Worm (Caenorhabditis elegans) whole organism, L4 larva: ENCODE data around the gene Y75B12B.11.
"Not testable (repeated sequence)": the region's sequence is repeated elsewhere in the genome, so short reads cannot be mapped to it uniquely, and the experiment has no call there.

ENCODE experiments used
- F49E8.2 ChIP-seq: sonication (generic microtip); optimal IDR thresholded peaks from 2 replicates; lab custom pipeline; 2016; ENCODE audit warnings: missing compliant biosample characterization, mild to moderate bottlenecking, missing genetic modification characterization, borderline replicate concordance
- T20F7.1 ChIP-seq: fragments of 200-800 bp; sonication (Bioruptor generic); optimal IDR thresholded peaks from 2 replicates; lab custom pipeline; 2018; ENCODE audit warnings: mild to moderate bottlenecking, missing genetic modification characterization, missing compliant biosample characterization
- T26A8.4 ChIP-seq: fragments of 200-800 bp; sonication (Bioruptor generic); IDR thresholded peaks from 2 replicates; pipeline ENCODE4 v1.3.6; 2022; ENCODE audit warnings: missing genetic modification characterization, missing compliant biosample characterization
- Y105C5A.15 ChIP-seq: fragments of 200-800 bp; sonication (Bioruptor generic); IDR thresholded peaks from 2 replicates; pipeline ENCODE4 v1.3.6; 2022; ENCODE audit warnings: missing genetic modification characterization, missing compliant biosample characterization
- Y48G9A.11 ChIP-seq: fragments of 200-800 bp; sonication (Bioruptor generic); IDR thresholded peaks from 2 replicates; pipeline ENCODE4 v1.3.6; 2022; ENCODE audit warnings: missing genetic modification reagents, missing genetic modification characterization, missing compliant biosample characterization
- Y5F2A.4 ChIP-seq: fragments of 200-800 bp; sonication (Bioruptor generic); optimal IDR thresholded peaks from 2 replicates; lab custom pipeline; 2018; ENCODE audit warnings: mild to moderate bottlenecking, missing genetic modification characterization, missing compliant biosample characterization
- Y75B8A.6 ChIP-seq: fragments of 200-800 bp; sonication (Bioruptor generic); IDR thresholded peaks from 2 replicates; pipeline ENCODE4 v1.3.6; 2022; ENCODE audit warnings: missing genetic modification reagents, missing genetic modification characterization, missing compliant biosample characterization
- ZK337.2 ChIP-seq: fragments of 200-800 bp; sonication (Bioruptor generic); IDR thresholded peaks from 2 replicates; pipeline ENCODE4 v1.3.6; 2022; ENCODE audit warnings: missing genetic modification reagents, missing genetic modification characterization, missing compliant biosample characterization
- ama-1 ChIP-seq: fragments of 150-350 bp; optimal IDR thresholded peaks from 2 replicates; lab custom pipeline; 2014; ENCODE audit warnings: inconsistent platforms, mixed read lengths
- attf-4 ChIP-seq: sonication (generic microtip); optimal IDR thresholded peaks from 3 replicates; lab custom pipeline; 2017; ENCODE audit warnings: missing biosample characterization, missing genetic modification characterization
- ceh-44 ChIP-seq: fragments of 200-800 bp; sonication (Bioruptor generic); IDR thresholded peaks from 2 replicates; pipeline ENCODE4 v1.3.6; 2022; ENCODE audit warnings: missing genetic modification reagents, missing genetic modification characterization, missing compliant biosample characterization
- ceh-82 ChIP-seq: sonication (generic microtip); optimal IDR thresholded peaks from 2 replicates; lab custom pipeline; 2017; ENCODE audit warnings: missing biosample characterization, missing genetic modification characterization
- daf-16 ChIP-seq, 3 experiments: sonication (generic microtip); optimal IDR thresholded peaks; 2 replicates each; lab custom pipeline; 2016 to 2017; ENCODE audit warnings: missing genetic modification characterization in 3 of 3, missing genetic modification reagents in 3 of 3, mild to moderate bottlenecking in 2 of 3, missing compliant biosample characterization in 2 of 3, missing biosample characterization in 1 of 3, moderate library complexity in 1 of 3
- daf-19 ChIP-seq: fragments of 200-800 bp; sonication (Bioruptor generic); conservative IDR thresholded peaks from 2 replicates; pipeline ENCODE4 v1.3.6; 2022; ENCODE audit warnings: missing genetic modification characterization, missing compliant biosample characterization
- dmd-6 ChIP-seq: fragments of 200-800 bp; sonication (Bioruptor generic); IDR thresholded peaks from 2 replicates; pipeline ENCODE4 v1.3.6; 2022; ENCODE audit warnings: missing genetic modification reagents, missing genetic modification characterization, missing compliant biosample characterization
- dpl-1 ChIP-seq: fragments of 150-350 bp; optimal IDR thresholded peaks from 2 replicates; lab custom pipeline; 2014; ENCODE audit warnings: missing biosample characterization, missing genetic modification reagents, missing genetic modification characterization
- dve-1 ChIP-seq: sonication (generic microtip); optimal IDR thresholded peaks from 2 replicates; lab custom pipeline; 2017; ENCODE audit warnings: antibody characterized with exemption, mild to moderate bottlenecking, missing genetic modification characterization, missing compliant biosample characterization; ENCODE audit not compliant: insufficient read depth
- gei-8 ChIP-seq: fragments of 200-800 bp; sonication (Bioruptor generic); optimal IDR thresholded peaks from 2 replicates; lab custom pipeline; 2018; ENCODE audit warnings: mild to moderate bottlenecking, missing genetic modification characterization, missing compliant biosample characterization
- hif-1 ChIP-seq, 2 experiments: sonication (generic microtip); optimal IDR thresholded peaks; 2 replicates each; lab custom pipeline; 2016 to 2017; ENCODE audit warnings: missing compliant biosample characterization in 2 of 2, missing genetic modification characterization in 2 of 2, missing genetic modification reagents in 2 of 2, missing genotype in 2 of 2, mild to moderate bottlenecking in 1 of 2
- hlh-30 ChIP-seq: sonication (generic microtip); optimal IDR thresholded peaks from 2 replicates; lab custom pipeline; 2017; ENCODE audit warnings: antibody characterized with exemption, mild to moderate bottlenecking, missing genetic modification characterization, missing compliant biosample characterization; ENCODE audit not compliant: insufficient read depth
- lim-7 ChIP-seq: fragments of 200-800 bp; sonication (Bioruptor generic); IDR thresholded peaks from 2 replicates; pipeline ENCODE4 v1.3.6; 2022; ENCODE audit warnings: missing genetic modification characterization, missing compliant biosample characterization
- lin-15B ChIP-seq: fragments of 150-350 bp; sonication (generic microtip); optimal IDR thresholded peaks from 3 replicates; lab custom pipeline; 2014; ENCODE audit warnings: missing biosample characterization, missing genetic modification characterization
- lin-38 ChIP-seq: fragments of 200-800 bp; sonication (Bioruptor generic); IDR thresholded peaks from 2 replicates; pipeline ENCODE4 v1.3.6; 2022; ENCODE audit warnings: missing genetic modification reagents, missing genetic modification characterization, missing compliant biosample characterization
- lin-39 ChIP-seq: fragments of 150-350 bp; optimal IDR thresholded peaks from 2 replicates; lab custom pipeline; 2014; ENCODE audit warnings: missing biosample characterization, missing genetic modification reagents, missing genetic modification characterization
- lsy-2 ChIP-seq, 2 experiments: fragments of 150-350 bp in 1 of 2; sonication (generic microtip) in 1 of 2; optimal IDR thresholded peaks; 2 replicates each; lab custom pipeline; 2014 to 2017; ENCODE audit warnings: missing biosample characterization in 2 of 2, missing genetic modification characterization in 2 of 2
- mdl-1 ChIP-seq, 2 experiments: fragments of 150-350 bp in 1 of 2; sonication (generic microtip) in 1 of 2; optimal IDR thresholded peaks; 2 replicates each; lab custom pipeline; 2014 to 2017; ENCODE audit warnings: missing biosample characterization in 2 of 2, missing genetic modification characterization in 2 of 2
- mdt-29 ChIP-seq: fragments of 200-800 bp; sonication (Bioruptor generic); IDR thresholded peaks from 2 replicates; pipeline ENCODE4 v1.3.6; 2022; ENCODE audit warnings: missing genetic modification reagents, missing genetic modification characterization, missing compliant biosample characterization
- nhr-111 ChIP-seq: fragments of 200-800 bp; sonication (Bioruptor generic); optimal IDR thresholded peaks from 2 replicates; lab custom pipeline; 2018; ENCODE audit warnings: mild to moderate bottlenecking, missing genetic modification characterization, missing compliant biosample characterization
- nhr-25 ChIP-seq: sonication (generic microtip); optimal IDR thresholded peaks from 2 replicates; lab custom pipeline; 2017; ENCODE audit warnings: missing genetic modification characterization, mild to moderate bottlenecking, missing compliant biosample characterization, antibody characterized with exemption, moderate library complexity, borderline replicate concordance; ENCODE audit not compliant: insufficient read depth
- nhr-41 ChIP-seq: fragments of 200-800 bp; sonication (Bioruptor generic); IDR thresholded peaks from 2 replicates; pipeline ENCODE4 v1.3.6; 2022; ENCODE audit warnings: missing genetic modification reagents, missing genetic modification characterization, missing compliant biosample characterization
- pha-4 ChIP-seq, 2 experiments: fragments of 150-350 bp in 1 of 2; fragments of 200-800 bp in 1 of 2; sonication (Bioruptor generic) in 1 of 2; IDR thresholded peaks in 1 of 2; optimal IDR thresholded peaks in 1 of 2; 2 replicates each; pipeline versions ENCODE4 v1.3.6 to Lab custom; 2014 to 2022; ENCODE audit warnings: missing genetic modification characterization in 2 of 2, missing genetic modification reagents in 2 of 2, missing biosample characterization in 1 of 2, missing compliant biosample characterization in 1 of 2
- pqm-1 ChIP-seq: sonication (generic microtip); optimal IDR thresholded peaks from 2 replicates; lab custom pipeline; 2017; ENCODE audit warnings: missing biosample characterization, missing genetic modification characterization
- sdz-12 ChIP-seq: fragments of 200-800 bp; sonication (Bioruptor generic); optimal IDR thresholded peaks from 2 replicates; lab custom pipeline; 2018; ENCODE audit warnings: mild to moderate bottlenecking, missing genetic modification characterization, missing compliant biosample characterization
- snpc-1.2 ChIP-seq: fragments of 200-800 bp; sonication (Bioruptor generic); IDR thresholded peaks from 2 replicates; pipeline ENCODE4 v1.3.6; 2022; ENCODE audit warnings: missing genetic modification reagents, missing genetic modification characterization, missing compliant biosample characterization
- snpc-4 ChIP-seq: fragments of 150-350 bp; optimal IDR thresholded peaks from 2 replicates; lab custom pipeline; 2014; ENCODE audit warnings: missing biosample characterization, missing genetic modification characterization
- unc-62 ChIP-seq, 3 experiments: fragments of 150-350 bp in 1 of 3; sonication (generic microtip); optimal IDR thresholded peaks in 2 of 3; peaks in 1 of 3; 1 replicate in 1 of 3; 2 replicates in 2 of 3; lab custom pipeline; 2014 to 2017; ENCODE audit warnings: missing biosample characterization in 3 of 3, missing genetic modification characterization in 3 of 3, missing genetic modification reagents in 3 of 3, missing genotype in 1 of 3
- vab-7 ChIP-seq: fragments of 200-800 bp; sonication (Bioruptor generic); IDR thresholded peaks from 2 replicates; pipeline ENCODE4 v1.3.6; 2022; ENCODE audit warnings: missing genetic modification reagents, missing genetic modification characterization, missing compliant biosample characterization
- zfp-3 ChIP-seq: fragments of 200-800 bp; sonication (Bioruptor generic); conservative IDR thresholded peaks from 2 replicates; pipeline ENCODE4 v1.3.6; 2022; ENCODE audit warnings: missing genetic modification reagents, missing genetic modification characterization, missing compliant biosample characterization

Y75B12B.11 gene

ce11 chrV:15207681-15208080 lies 16.6 kb downstream of the Y75B12B.11 start, which contains the start of gene C41G6.12:
TSS of gene C41G6.12 (minus strand) at chrV:15207781.
- not testable (repeated sequence) for TF ChIP-seq unc-62 (GFP tag; optimal IDR thresholded peaks at IDR 0.05 in 1 of 2; lab: Kevin White, UChicago); unc-62 (tag; optimal IDR thresholded peaks at IDR 0.05; lab: Kevin White, UChicago); ZK337.2; zfp-3 (GFP tag; lab: Robert Waterston, UW)

- TF ChIP-seq hlh-30, lin-39, snpc-4 (tag; lab: Kevin White, UChicago): not testable (repeated sequence)
- TF ChIP-seq, all 104 proteins: peak for 0; not testable (repeated sequence) for 104
Observed at ce11 chrV:15211869-15212268, 20.8 kb downstream of the Y75B12B.11 start, which contains the start of gene sri-24. TSS of gene sri-24 (plus strand) at chrV:15212169.

- not testable (repeated sequence) for TF ChIP-seq nhr-111 (GFP tag; lab: Kevin White, UChicago); ceh-82; attf-4 (tag; lab: Kevin White, UChicago)
Observed at ce11 chrV:15215175-15215574, 24.1 kb downstream of the Y75B12B.11 start, which contains the start of gene sri-26. TSS of gene sri-26 (plus strand) at chrV:15215475.

DNA sequence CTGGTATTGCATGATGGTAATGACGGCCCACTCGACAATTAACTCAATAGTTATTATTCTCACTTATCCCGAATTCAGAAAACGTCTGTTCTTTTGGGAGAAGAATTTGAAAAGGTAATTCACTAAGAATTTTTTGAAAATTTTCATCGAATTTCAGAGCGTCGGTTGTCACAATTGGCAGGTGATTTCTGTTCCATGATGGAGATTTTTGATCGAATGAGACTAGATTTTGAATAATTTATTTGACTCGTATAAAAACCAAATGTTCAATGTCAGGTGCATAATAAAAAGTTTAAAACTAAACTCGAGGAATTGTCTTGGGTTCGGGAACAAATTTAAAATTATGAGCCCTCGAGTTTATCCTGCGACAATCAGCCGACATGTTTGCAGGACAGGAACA lies 25.6 kb downstream of the Y75B12B.11 start, which contains the start of gene sri-25:
sri-25 (plus strand) TSS at position 301 of the 400 bp plus-strand sequence.
- no peak for TF ChIP-seq sdz-12
- no peak for TF ChIP-seq pha-4 (GFP tag; IDR thresholded peaks at IDR 0.05; lab: Robert Waterston, UW)
- TF ChIP-seq pha-4 (tag; optimal IDR thresholded peaks at IDR 0.05; lab: Kevin White, UChicago), result no peak
- no peak for TF ChIP-seq nhr-41
- no peak for TF ChIP-seq lin-15B (tag; lab: Kevin White, UChicago)
- TF ChIP-seq T20F7.1, result no peak
- no peak for TF ChIP-seq gei-8 (GFP tag; lab: Kevin White, UChicago)
- TF ChIP-seq lsy-2 (tag; optimal IDR thresholded peaks at IDR 0.05; lab: Kevin White, UChicago), result no peak
- TF ChIP-seq Y75B8A.6, result no peak
- no peak for TF ChIP-seq Y5F2A.4 (GFP tag; lab: Kevin White, UChicago)
- TF ChIP-seq lin-39 (tag; lab: Kevin White, UChicago), result no peak
- no peak for TF ChIP-seq nhr-25 (tag; lab: Kevin White, UChicago)
- no peak for TF ChIP-seq ceh-82
- no peak for TF ChIP-seq mdt-29
- no peak for TF ChIP-seq daf-19 (GFP tag; lab: Robert Waterston, UW)
- TF ChIP-seq vab-7, result no peak
- no peak for TF ChIP-seq dve-1 (tag; lab: Kevin White, UChicago)
- TF ChIP-seq F49E8.2 (tag; lab: Kevin White, UChicago), result no peak
- TF ChIP-seq ceh-44 (GFP tag; lab: Robert Waterston, UW), result no peak
- TF ChIP-seq dpl-1, result no peak

- TF ChIP-seq T26A8.4 (GFP tag; lab: Robert Waterston, UW), result no peak
- TF ChIP-seq dmd-6 (GFP tag; lab: Robert Waterston, UW), result no peak
- no peak for TF ChIP-seq lim-7 (GFP tag; lab: Robert Waterston, UW)
- TF ChIP-seq Y105C5A.15, result no peak
- TF ChIP-seq ceh-44 (GFP tag; lab: Robert Waterston, UW), result no peak
- no peak for TF ChIP-seq nhr-111 (GFP tag; lab: Kevin White, UChicago)
- no peak for TF ChIP-seq gei-8 (GFP tag; lab: Kevin White, UChicago)
- TF ChIP-seq lin-38, result no peak
- no peak for TF ChIP-seq ama-1
- no peak for TF ChIP-seq pha-4 (GFP tag; IDR thresholded peaks at IDR 0.05; lab: Robert Waterston, UW)
- no peak for TF ChIP-seq pha-4 (tag; optimal IDR thresholded peaks at IDR 0.05; lab: Kevin White, UChicago)
- TF ChIP-seq Y48G9A.11, result no peak
- TF ChIP-seq lin-39 (tag; lab: Kevin White, UChicago), result no peak
- TF ChIP-seq mdl-1 (tag; optimal IDR thresholded peaks at IDR 0.05; lab: Kevin White, UChicago), result no peak
- TF ChIP-seq pqm-1 (tag; lab: Kevin White, UChicago), result no peak
- TF ChIP-seq daf-16 (GFP tag; optimal IDR thresholded peaks at IDR 0.05; lab: Kevin White, UChicago), result no peak
- TF ChIP-seq daf-16 (tag; optimal IDR thresholded peaks at IDR 0.05; lab: Kevin White, UChicago), result no peak
- TF ChIP-seq snpc-1.2, result no peak
- TF ChIP-seq hif-1 (tag; optimal IDR thresholded peaks at IDR 0.05; lab: Kevin White, UChicago), result no peak
- TF ChIP-seq daf-19 (GFP tag; lab: Robert Waterston, UW), result no peak
Observed at ce11 chrV:15221330-15221729, 30.2 kb downstream of the Y75B12B.11 start, which contains the start of gene irld-25. TSS of gene irld-25 (plus strand) at chrV:15221630.
